Fruit fly (Drosophila melanogaster): ENCODE results near the gene CG32262.

The CG32262 gene

DNA sequence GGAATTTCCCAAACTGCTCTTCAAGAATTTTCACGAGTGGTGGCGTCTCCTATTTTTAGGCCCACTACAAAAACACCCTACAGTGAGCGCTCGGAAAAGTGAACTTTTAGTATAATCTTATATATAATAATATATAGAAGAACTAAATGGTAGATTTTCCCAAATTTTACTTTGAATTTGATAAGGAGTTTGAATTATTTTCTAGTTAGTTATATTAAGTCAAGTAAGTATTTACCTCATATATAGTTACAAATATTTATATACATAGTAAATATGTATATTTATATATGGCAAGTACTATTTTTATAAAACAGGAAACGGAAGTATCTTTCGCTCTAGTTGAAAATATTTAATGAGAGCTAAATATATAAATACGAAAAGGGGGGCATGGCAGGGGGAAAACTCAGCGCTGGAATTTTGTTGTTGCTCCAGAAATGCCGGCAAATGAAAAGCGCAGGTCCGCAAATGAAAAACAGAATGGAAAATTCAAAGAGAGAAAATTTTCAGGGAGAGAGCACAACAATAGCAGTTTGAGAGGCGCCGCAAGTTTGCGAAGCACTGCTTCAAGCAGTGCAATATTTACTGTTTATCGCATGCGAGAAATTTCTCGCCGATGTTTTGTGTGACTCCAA is 21.1 kb downstream of the CG32262 start (continued):
- peak; percentile 52; the same call in 1 of the 2 replicates for TF ChIP-seq Scr (GFP tag; IDR thresholded peaks at IDR 0.05; ENCODE audit: partially characterized antibody)
- TF ChIP-seq NFAT (GFP tag; IDR thresholded peaks at IDR 0.05), result peak; percentile 67; the same call in 1 of the 2 replicates
- no peak for TF ChIP-seq Lhr (GFP tag; optimal IDR thresholded peaks at IDR 0.05)
- TF ChIP-seq CG11247 (GFP tag; IDR thresholded peaks at IDR 0.05), result peak; percentile 7; the same call in 1 of the 2 replicates
- TF ChIP-seq CG2129 (GFP tag; IDR thresholded peaks at IDR 0.05; ENCODE audit: partially characterized antibody), result no peak
- peak; percentile 99 for TF ChIP-seq cad (GFP tag; optimal IDR thresholded peaks at IDR 0.05)
- TF ChIP-seq CG17359 (tag; optimal IDR thresholded peaks at IDR 0.05), result peak; percentile 9
- no peak for TF ChIP-seq CTCF (GFP tag; optimal IDR thresholded peaks at IDR 0.05)
- no peak for TF ChIP-seq zen2 (GFP tag; IDR thresholded peaks at IDR 0.05; ENCODE audit: partially characterized antibody)
- TF ChIP-seq Neu2 (GFP tag; optimal IDR thresholded peaks at IDR 0.05; ENCODE audit: borderline replicate concordance), result no peak
- TF ChIP-seq CG13296 (GFP tag; optimal IDR thresholded peaks at IDR 0.05), result peak; percentile 45
- no peak for TF ChIP-seq CG16815 (GFP tag; optimal IDR thresholded peaks at IDR 0.05)
- TF ChIP-seq slou (GFP tag; optimal IDR thresholded peaks at IDR 0.05), result no peak
- TF ChIP-seq ab (GFP tag; optimal IDR thresholded peaks at IDR 0.05), result no peak
- peak; percentile 9 for TF ChIP-seq HmgD (GFP tag; optimal IDR thresholded peaks at IDR 0.05)
- TF ChIP-seq CG12219 (GFP tag; optimal IDR thresholded peaks at IDR 0.05), result peak; percentile 5
- TF ChIP-seq B-H2 (GFP tag; optimal IDR thresholded peaks at IDR 0.05), result peak; percentile 3
- TF ChIP-seq ind (GFP tag; optimal IDR thresholded peaks at IDR 0.05), result no peak
- TF ChIP-seq Atf3 (GFP tag; optimal IDR thresholded peaks at IDR 0.05), result no peak
- peak; percentile 100 for TF ChIP-seq CG6654 (GFP tag; optimal IDR thresholded peaks at IDR 0.05)
- peak; percentile 27 for TF ChIP-seq CG10979 (tag; optimal IDR thresholded peaks at IDR 0.05)
- peak; percentile 4 for TF ChIP-seq her (GFP tag; optimal IDR thresholded peaks at IDR 0.05)
- TF ChIP-seq CHES-1-like (GFP tag; optimal IDR thresholded peaks at IDR 0.05), result no peak
- peak; percentile 20 for TF ChIP-seq nmo (GFP tag; optimal IDR thresholded peaks at IDR 0.05)
- TF ChIP-seq CG18599 (GFP tag; optimal IDR thresholded peaks at IDR 0.05), result peak; percentile 37
- TF ChIP-seq tup (GFP tag; optimal IDR thresholded peaks at IDR 0.05), result no peak
- TF ChIP-seq trem (tag; optimal IDR thresholded peaks at IDR 0.05), result no peak
- TF ChIP-seq Nf-YB (GFP tag; optimal IDR thresholded peaks at IDR 0.05), result peak; percentile 32
- TF ChIP-seq peb (GFP tag; IDR thresholded peaks at IDR 0.05), result no peak
- TF ChIP-seq CG10565 (GFP tag; optimal IDR thresholded peaks at IDR 0.05), result no peak
- TF ChIP-seq CG4730 (GFP tag; IDR thresholded peaks at IDR 0.05), result no peak
- no peak for TF ChIP-seq CG18764 (GFP tag; optimal IDR thresholded peaks at IDR 0.05)
- TF ChIP-seq nerfin-2 (GFP tag; IDR thresholded peaks at IDR 0.05; ENCODE audit: partially characterized antibody), result peak; percentile 70
- TF ChIP-seq CG4328 (GFP tag; optimal IDR thresholded peaks at IDR 0.05), result no peak
- 0 out of 2 replicates have a peak, but pooled peaks have one; percentile 4 for TF ChIP-seq sob (GFP tag; IDR thresholded peaks at IDR 0.05)
- TF ChIP-seq CG3163 (GFP tag; optimal IDR thresholded peaks at IDR 0.05), result peak; percentile 64
- TF ChIP-seq zfh1 (GFP tag; IDR thresholded peaks at IDR 0.05), result peak; percentile 62
- TF ChIP-seq Hr51 (GFP tag; optimal IDR thresholded peaks at IDR 0.05), result peak in 1 of 2 experiments; percentile 47
- no peak for TF ChIP-seq CG1233 (GFP tag; optimal IDR thresholded peaks at IDR 0.05)
- TF ChIP-seq CG11093 (GFP tag; IDR thresholded peaks at IDR 0.05), result no peak
- peak; percentile 87 for TF ChIP-seq Med (GFP tag)
- TF ChIP-seq chinmo (GFP tag; IDR thresholded peaks at IDR 0.05; ENCODE audit: partially characterized antibody), result peak; percentile 86; the same call in 2 of the 4 replicates
- peak in 1 of 2 experiments; percentile 40 for TF ChIP-seq bsh (GFP tag; optimal IDR thresholded peaks at IDR 0.05)
- no peak for TF ChIP-seq CG1602 (GFP tag; optimal IDR thresholded peaks at IDR 0.05)
- TF ChIP-seq tin (GFP tag; optimal IDR thresholded peaks at IDR 0.05), result no peak
- no peak for TF ChIP-seq CG3065 (GFP tag; optimal IDR thresholded peaks at IDR 0.05)
- no peak for TF ChIP-seq MTF-1 (GFP tag; optimal IDR thresholded peaks at IDR 0.05; ENCODE audit: borderline replicate concordance)
- TF ChIP-seq Dll (GFP tag; IDR thresholded peaks at IDR 0.05; ENCODE audit: partially characterized antibody), result 0 out of 4 replicates have a peak, but pooled peaks have one; percentile 56
- peak; percentile 51 for TF ChIP-seq gsb-n (tag; optimal IDR thresholded peaks at IDR 0.05)
